1 fruit fly cellular context compared by ENCODE assay signal in the genomic region with DNA sequence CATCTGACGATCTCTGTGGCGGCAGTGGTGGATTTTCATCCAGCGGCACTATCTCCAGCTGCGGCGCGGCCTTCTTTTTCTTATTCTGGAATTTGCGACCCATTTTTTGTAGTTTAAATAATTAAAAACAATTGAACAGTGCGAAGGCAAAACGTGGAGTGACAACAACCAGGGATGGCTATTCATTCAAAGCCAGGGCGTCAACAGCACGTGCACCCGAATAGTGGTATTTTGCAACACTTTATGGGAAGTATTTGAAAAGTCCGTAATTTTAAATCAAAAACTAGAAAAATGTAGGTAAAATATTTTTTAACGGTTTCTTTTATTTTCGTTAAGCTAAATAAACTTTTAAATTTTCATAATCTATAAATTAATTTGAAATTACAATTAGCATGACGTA.
TF ChIP-seq lines count a peak whose summit lies in the region.

A gene (minus strand): TSS at position 191 of the 400 bp plus-strand sequence.

TF ChIP-seq in whole organism, embryonic, 481 proteins besides CTCF, POLR2A, EP300 and RAD21 (continued from another document and continues in another):
- TF ChIP-seq ham (GFP tag; IDR thresholded peaks at IDR 0.05; lab: Robert Waterston, UW) = no peak
- TF ChIP-seq HLH3B (GFP tag; IDR thresholded peaks at IDR 0.05; lab: Robert Waterston, UW) = no peak
- no peak for TF ChIP-seq klu (GFP tag; IDR thresholded peaks at IDR 0.05; lab: Robert Waterston, UW)
- TF ChIP-seq Oaz (GFP tag; IDR thresholded peaks at IDR 0.05; lab: Robert Waterston, UW) = no peak
- no peak for TF ChIP-seq Ravus (GFP tag; IDR thresholded peaks at IDR 0.05; lab: Robert Waterston, UW)
- peak; percentile 24 for TF ChIP-seq CG4854 (GFP tag; optimal IDR thresholded peaks at IDR 0.05; lab: Kevin White, UChicago)
- TF ChIP-seq hbn (GFP tag; IDR thresholded peaks at IDR 0.05; lab: Robert Waterston, UW; ENCODE audit: partially characterized antibody) = no peak
- no peak for TF ChIP-seq NK7.1 (GFP tag; optimal IDR thresholded peaks at IDR 0.05; lab: Kevin White, UChicago)
- TF ChIP-seq CG7357 (GFP tag; IDR thresholded peaks at IDR 0.05; lab: Robert Waterston, UW) = no peak
- no peak for TF ChIP-seq dan (GFP tag; IDR thresholded peaks at IDR 0.05; lab: Robert Waterston, UW)
- peak; percentile 31 for TF ChIP-seq bcd (GFP tag; optimal IDR thresholded peaks at IDR 0.05; lab: Kevin White, UChicago)
- TF ChIP-seq Drgx (GFP tag; IDR thresholded peaks at IDR 0.05; lab: Robert Waterston, UW) = no peak
- peak; percentile 57 for TF ChIP-seq NC2β (GFP tag; optimal IDR thresholded peaks at IDR 0.05; lab: Kevin White, UChicago)
- no peak for TF ChIP-seq corto (GFP tag; optimal IDR thresholded peaks at IDR 0.05; lab: Kevin White, UChicago)
- TF ChIP-seq Hmx (GFP tag; optimal IDR thresholded peaks at IDR 0.05; lab: Kevin White, UChicago) = no peak
- TF ChIP-seq ro (GFP tag; IDR thresholded peaks at IDR 0.05; lab: Robert Waterston, UW) = no peak
- TF ChIP-seq sima (GFP tag; optimal IDR thresholded peaks at IDR 0.05; lab: Kevin White, UChicago) = no peak
- TF ChIP-seq sqz (GFP tag; optimal IDR thresholded peaks at IDR 0.05; lab: Kevin White, UChicago) = no peak
- TF ChIP-seq CG11696 (GFP tag; IDR thresholded peaks at IDR 0.05; lab: Robert Waterston, UW) = no peak
- TF ChIP-seq CG7963 (GFP tag; IDR thresholded peaks at IDR 0.05; lab: Robert Waterston, UW; ENCODE audit: partially characterized antibody) = no peak
- TF ChIP-seq CG12942 (GFP tag; optimal IDR thresholded peaks at IDR 0.05; lab: Kevin White, UChicago) = peak; percentile 24
- no peak for TF ChIP-seq Hand (GFP tag; optimal IDR thresholded peaks at IDR 0.05; lab: Kevin White, UChicago)
- peak; percentile 63; the same call in 1 of the 3 replicates for TF ChIP-seq CG34422 (GFP tag; IDR thresholded peaks at IDR 0.05; lab: Robert Waterston, UW)
- TF ChIP-seq br (optimal IDR thresholded peaks at IDR 0.05; lab: Kevin White, UChicago) = no peak
- TF ChIP-seq CG12071 (GFP tag; optimal IDR thresholded peaks at IDR 0.05; lab: Kevin White, UChicago) = no peak
- TF ChIP-seq rib (GFP tag; IDR thresholded peaks at IDR 0.05; lab: Robert Waterston, UW) = no peak
- TF ChIP-seq CG8281 (tag; optimal IDR thresholded peaks at IDR 0.05; lab: Kevin White, UChicago) = no peak
- no peak for TF ChIP-seq ssp (GFP tag; IDR thresholded peaks at IDR 0.05; lab: Robert Waterston, UW)
- TF ChIP-seq YL-1 (GFP tag; optimal IDR thresholded peaks at IDR 0.05; lab: Kevin White, UChicago) = peak; percentile 88
- TF ChIP-seq CG15269 (tag; optimal IDR thresholded peaks at IDR 0.05; lab: Kevin White, UChicago) = no peak
- no peak for TF ChIP-seq bowl (GFP tag; IDR thresholded peaks at IDR 0.05; lab: Robert Waterston, UW)
- TF ChIP-seq CG13296 (GFP tag; optimal IDR thresholded peaks at IDR 0.05; lab: Kevin White, UChicago) = no peak
- no peak for TF ChIP-seq sc (optimal IDR thresholded peaks at IDR 0.05; lab: Kevin White, UChicago)
- no peak for TF ChIP-seq sc (GFP tag; optimal IDR thresholded peaks at IDR 0.05; lab: Kevin White, UChicago)
- no peak for TF ChIP-seq CG8359 (GFP tag; optimal IDR thresholded peaks at IDR 0.05; lab: Kevin White, UChicago; ENCODE audit: borderline replicate concordance)
- no peak for TF ChIP-seq da (GFP tag; optimal IDR thresholded peaks at IDR 0.05; lab: Kevin White, UChicago)
- no peak for TF ChIP-seq tll (GFP tag; optimal IDR thresholded peaks at IDR 0.05; lab: Kevin White, UChicago)
- TF ChIP-seq yki (optimal IDR thresholded peaks at IDR 0.05; lab: Kevin White, UChicago) = no peak
- no peak for TF ChIP-seq CG17359 (tag; optimal IDR thresholded peaks at IDR 0.05; lab: Kevin White, UChicago)
- peak; percentile 30 for TF ChIP-seq twi (tag; optimal IDR thresholded peaks at IDR 0.05; lab: Kevin White, UChicago)
- TF ChIP-seq az2 (GFP tag; optimal IDR thresholded peaks at IDR 0.05; lab: Kevin White, UChicago) = peak; percentile 3
- TF ChIP-seq Tbp (GFP tag; optimal IDR thresholded peaks at IDR 0.05; lab: Kevin White, UChicago) = no peak
- no peak for TF ChIP-seq ara (GFP tag; IDR thresholded peaks at IDR 0.05; lab: Robert Waterston, UW)
- peak; percentile 61 for TF ChIP-seq CG4617 (GFP tag; optimal IDR thresholded peaks at IDR 0.05; lab: Kevin White, UChicago; ENCODE audit: borderline replicate concordance)
- TF ChIP-seq Rfx (GFP tag; IDR thresholded peaks at IDR 0.05; lab: Robert Waterston, UW) = peak; percentile 58
- no peak for TF ChIP-seq mld (GFP tag; IDR thresholded peaks at IDR 0.05; lab: Robert Waterston, UW; ENCODE audit: partially characterized antibody)
- peak; percentile 62 for TF ChIP-seq CG17186 (GFP tag; optimal IDR thresholded peaks at IDR 0.05; lab: Kevin White, UChicago)
- no peak for TF ChIP-seq h (optimal IDR thresholded peaks at IDR 0.05; lab: Kevin White, UChicago)
- 0 out of 3 replicates have a peak, but pooled peaks have one; percentile 14 for TF ChIP-seq Opbp (GFP tag; IDR thresholded peaks at IDR 0.05; lab: Robert Waterston, UW; ENCODE audit: partially characterized antibody)
- TF ChIP-seq HLHmδ (GFP tag; optimal IDR thresholded peaks at IDR 0.05; lab: Kevin White, UChicago) = no peak
- no peak for TF ChIP-seq CG3407 (GFP tag; optimal IDR thresholded peaks at IDR 0.05; lab: Kevin White, UChicago)
- TF ChIP-seq pb (GFP tag; optimal IDR thresholded peaks at IDR 0.05; lab: Kevin White, UChicago) = no peak
- no peak for TF ChIP-seq CG6765 (GFP tag; optimal IDR thresholded peaks at IDR 0.05; lab: Kevin White, UChicago)
- no peak for TF ChIP-seq sim (GFP tag; IDR thresholded peaks at IDR 0.05; lab: Robert Waterston, UW)
- peak; percentile 73 for TF ChIP-seq CG2120 (GFP tag; optimal IDR thresholded peaks at IDR 0.05; lab: Kevin White, UChicago)
- peak; percentile 32 for TF ChIP-seq gfzf (GFP tag; optimal IDR thresholded peaks at IDR 0.05; lab: Kevin White, UChicago)
- TF ChIP-seq CG34224 (GFP tag; IDR thresholded peaks at IDR 0.05; lab: Robert Waterston, UW; ENCODE audit: partially characterized antibody) = no peak
- TF ChIP-seq fd96Cb (tag; optimal IDR thresholded peaks at IDR 0.05; lab: Kevin White, UChicago) = no peak
- no peak for TF ChIP-seq gcm (GFP tag; optimal IDR thresholded peaks at IDR 0.05; lab: Kevin White, UChicago)
- no peak for TF ChIP-seq tgo (GFP tag; IDR thresholded peaks at IDR 0.05; lab: Robert Waterston, UW)
- TF ChIP-seq CG7786 (GFP tag; optimal IDR thresholded peaks at IDR 0.05; lab: Kevin White, UChicago) = peak; percentile 40
- no peak for TF ChIP-seq org-1 (GFP tag; optimal IDR thresholded peaks at IDR 0.05; lab: Kevin White, UChicago)
- TF ChIP-seq ttk (GFP tag; IDR thresholded peaks at IDR 0.05; lab: Robert Waterston, UW) = no peak
- no peak for TF ChIP-seq CG12769 (tag; optimal IDR thresholded peaks at IDR 0.05; lab: Kevin White, UChicago)
- TF ChIP-seq z (GFP tag; IDR thresholded peaks at IDR 0.05; lab: Robert Waterston, UW) = no peak
- no peak for TF ChIP-seq CG17328 (GFP tag; IDR thresholded peaks at IDR 0.05; lab: Robert Waterston, UW)
- no peak for TF ChIP-seq CG3065 (GFP tag; optimal IDR thresholded peaks at IDR 0.05; lab: Kevin White, UChicago)
- TF ChIP-seq usp (GFP tag; optimal IDR thresholded peaks at IDR 0.05; lab: Kevin White, UChicago) = no peak
- no peak for TF ChIP-seq emc (GFP tag; optimal IDR thresholded peaks at IDR 0.05; lab: Kevin White, UChicago)
- TF ChIP-seq eve (GFP tag; optimal IDR thresholded peaks at IDR 0.05; lab: Kevin White, UChicago) = no peak
- no peak for TF ChIP-seq hb (GFP tag; IDR thresholded peaks at IDR 0.05; lab: Robert Waterston, UW; ENCODE audit: partially characterized antibody)
- TF ChIP-seq Asciz (GFP tag; optimal IDR thresholded peaks at IDR 0.05; lab: Kevin White, UChicago) = no peak
- no peak for TF ChIP-seq TFAM (GFP tag; optimal IDR thresholded peaks at IDR 0.05; lab: Kevin White, UChicago)
- TF ChIP-seq gt (GFP tag; IDR thresholded peaks at IDR 0.05; lab: Robert Waterston, UW) = no peak
- no peak for TF ChIP-seq Ptx1 (GFP tag; IDR thresholded peaks at IDR 0.05; lab: Robert Waterston, UW)
- TF ChIP-seq gem (tag; optimal IDR thresholded peaks at IDR 0.05; lab: Kevin White, UChicago) = no peak
- TF ChIP-seq zen (tag; optimal IDR thresholded peaks at IDR 0.05; lab: Kevin White, UChicago) = peak; percentile 8
- no peak for TF ChIP-seq jigr1 (GFP tag; IDR thresholded peaks at IDR 0.05; lab: Robert Waterston, UW)
- TF ChIP-seq Sox102F (GFP tag; optimal IDR thresholded peaks at IDR 0.05; lab: Kevin White, UChicago) = no peak
- TF ChIP-seq Deaf1 (tag; optimal IDR thresholded peaks at IDR 0.05; lab: Kevin White, UChicago) = no peak
- no peak for TF ChIP-seq CG12104 (GFP tag; optimal IDR thresholded peaks at IDR 0.05; lab: Kevin White, UChicago)
- peak; percentile 14 for TF ChIP-seq nom (GFP tag; optimal IDR thresholded peaks at IDR 0.05; lab: Kevin White, UChicago)
- TF ChIP-seq zfh1 (GFP tag; IDR thresholded peaks at IDR 0.05; lab: Robert Waterston, UW) = no peak
- TF ChIP-seq al (GFP tag; IDR thresholded peaks at IDR 0.05; lab: Robert Waterston, UW) = no peak
- peak in 1 of 2 experiments; percentile 28 for TF ChIP-seq Pdp1 (GFP tag; optimal IDR thresholded peaks at IDR 0.05; lab: Kevin White, UChicago)
- TF ChIP-seq onecut (GFP tag; IDR thresholded peaks at IDR 0.05; lab: Robert Waterston, UW) = no peak
- no peak for TF ChIP-seq C15 (GFP tag; IDR thresholded peaks at IDR 0.05; lab: Robert Waterston, UW)
- no peak for TF ChIP-seq lab (GFP tag; optimal IDR thresholded peaks at IDR 0.05; lab: Kevin White, UChicago)
- TF ChIP-seq repo (GFP tag; optimal IDR thresholded peaks at IDR 0.05; lab: Kevin White, UChicago) = peak; percentile 14
- peak; percentile 93 for TF ChIP-seq Med (GFP tag; lab: Kevin White, UChicago)
- no peak for TF ChIP-seq CG2202 (tag; optimal IDR thresholded peaks at IDR 0.05; lab: Kevin White, UChicago)
- no peak for TF ChIP-seq CG17802 (tag; optimal IDR thresholded peaks at IDR 0.05; lab: Kevin White, UChicago)
- TF ChIP-seq Myb (GFP tag; optimal IDR thresholded peaks at IDR 0.05; lab: Kevin White, UChicago) = peak; percentile 92
- TF ChIP-seq HmgD (GFP tag; optimal IDR thresholded peaks at IDR 0.05; lab: Kevin White, UChicago) = no peak
- peak; percentile 28 for TF ChIP-seq Chrac-16 (GFP tag; optimal IDR thresholded peaks at IDR 0.05; lab: Kevin White, UChicago)
- TF ChIP-seq CG7928 (GFP tag; optimal IDR thresholded peaks at IDR 0.05; lab: Kevin White, UChicago) = peak; percentile 99
- TF ChIP-seq CG6689 (GFP tag; IDR thresholded peaks at IDR 0.05; lab: Robert Waterston, UW) = no peak
- TF ChIP-seq kah (GFP tag; optimal IDR thresholded peaks at IDR 0.05; lab: Kevin White, UChicago) = no peak
- TF ChIP-seq CG17568 (GFP tag; optimal IDR thresholded peaks at IDR 0.05; lab: Kevin White, UChicago) = no peak
- no peak for TF ChIP-seq CG7556 (GFP tag; optimal IDR thresholded peaks at IDR 0.05; lab: Kevin White, UChicago)
- no peak for TF ChIP-seq CG17385 (GFP tag; optimal IDR thresholded peaks at IDR 0.05; lab: Kevin White, UChicago)
- no peak for TF ChIP-seq Abd-B (GFP tag; optimal IDR thresholded peaks at IDR 0.05; lab: Kevin White, UChicago)
- no peak for TF ChIP-seq pnt (GFP tag; optimal IDR thresholded peaks at IDR 0.05; lab: Kevin White, UChicago)
- no peak for TF ChIP-seq CG14050 (GFP tag; IDR thresholded peaks at IDR 0.05; lab: Robert Waterston, UW)
- TF ChIP-seq mirr (GFP tag; optimal IDR thresholded peaks at IDR 0.05; lab: Kevin White, UChicago) = no peak
- TF ChIP-seq sens (GFP tag; lab: Kevin White, UChicago) = peak; percentile 93
- no peak for TF ChIP-seq CG8478 (optimal IDR thresholded peaks at IDR 0.05; lab: Kevin White, UChicago)
- no peak for TF ChIP-seq Lim3 (GFP tag; IDR thresholded peaks at IDR 0.05; lab: Robert Waterston, UW)
- TF ChIP-seq Stat92E (GFP tag; optimal IDR thresholded peaks at IDR 0.05; lab: Kevin White, UChicago) = peak in 1 of 3 experiments; percentile 55
- TF ChIP-seq peb (GFP tag; IDR thresholded peaks at IDR 0.05; lab: Robert Waterston, UW) = no peak
- TF ChIP-seq Bgb (GFP tag; IDR thresholded peaks at IDR 0.05; lab: Robert Waterston, UW; ENCODE audit: partially characterized antibody) = no peak
- no peak for TF ChIP-seq Eip74EF (GFP tag; optimal IDR thresholded peaks at IDR 0.05; lab: Kevin White, UChicago)
- TF ChIP-seq abd-A (tag; optimal IDR thresholded peaks at IDR 0.05; lab: Kevin White, UChicago) = no peak
- 0 out of 2 replicates have a peak, but pooled peaks have one; percentile 2 for TF ChIP-seq CG16779 (GFP tag; IDR thresholded peaks at IDR 0.05; lab: Robert Waterston, UW)
- no peak for TF ChIP-seq CG3726 (GFP tag; IDR thresholded peaks at IDR 0.05; lab: Robert Waterston, UW)
- TF ChIP-seq pros (GFP tag; optimal IDR thresholded peaks at IDR 0.05; lab: Kevin White, UChicago) = no peak
- no peak for TF ChIP-seq ken (GFP tag; IDR thresholded peaks at IDR 0.05; lab: Robert Waterston, UW)
- TF ChIP-seq Six4 (GFP tag; optimal IDR thresholded peaks at IDR 0.05; lab: Kevin White, UChicago) = no peak
- TF ChIP-seq CG12744 (GFP tag; optimal IDR thresholded peaks at IDR 0.05; lab: Kevin White, UChicago) = peak; percentile 35
- TF ChIP-seq Doc3 (GFP tag; IDR thresholded peaks at IDR 0.05; lab: Robert Waterston, UW; ENCODE audit: partially characterized antibody) = no peak
- TF ChIP-seq ems (GFP tag; optimal IDR thresholded peaks at IDR 0.05; lab: Kevin White, UChicago) = peak; percentile 50
- no peak for TF ChIP-seq Aef1 (GFP tag; IDR thresholded peaks at IDR 0.05; lab: Robert Waterston, UW)
- no peak for TF ChIP-seq dimm (GFP tag; IDR thresholded peaks at IDR 0.05; lab: Robert Waterston, UW)
- TF ChIP-seq gro (GFP tag; optimal IDR thresholded peaks at IDR 0.05; lab: Kevin White, UChicago) = peak; percentile 73
- no peak for TF ChIP-seq CG43689 (GFP tag; IDR thresholded peaks at IDR 0.05; lab: Robert Waterston, UW)
- TF ChIP-seq tap (tag; optimal IDR thresholded peaks at IDR 0.05; lab: Kevin White, UChicago) = no peak
- TF ChIP-seq lmd (GFP tag; IDR thresholded peaks at IDR 0.05; lab: Robert Waterston, UW) = no peak
- TF ChIP-seq Blimp-1 (GFP tag; optimal IDR thresholded peaks at IDR 0.05; lab: Kevin White, UChicago) = no peak
- no peak for TF ChIP-seq ATbp (GFP tag; optimal IDR thresholded peaks at IDR 0.05; lab: Kevin White, UChicago)
- no peak for TF ChIP-seq CG11560 (tag; IDR thresholded peaks at IDR 0.05; lab: Robert Waterston, UW)
- TF ChIP-seq CG15011 (GFP tag; optimal IDR thresholded peaks at IDR 0.05; lab: Kevin White, UChicago) = no peak
- peak; percentile 54 for TF ChIP-seq phol (tag; optimal IDR thresholded peaks at IDR 0.05; lab: Kevin White, UChicago)
- no peak for TF ChIP-seq cg (GFP tag; optimal IDR thresholded peaks at IDR 0.05; lab: Kevin White, UChicago)
- TF ChIP-seq CkIIα-i1 (GFP tag; IDR thresholded peaks at IDR 0.05; lab: Robert Waterston, UW) = no peak
